Fruit fly (Drosophila melanogaster): ENCODE results near the gene Gyc89Da.

Gyc89Da gene

DNA sequence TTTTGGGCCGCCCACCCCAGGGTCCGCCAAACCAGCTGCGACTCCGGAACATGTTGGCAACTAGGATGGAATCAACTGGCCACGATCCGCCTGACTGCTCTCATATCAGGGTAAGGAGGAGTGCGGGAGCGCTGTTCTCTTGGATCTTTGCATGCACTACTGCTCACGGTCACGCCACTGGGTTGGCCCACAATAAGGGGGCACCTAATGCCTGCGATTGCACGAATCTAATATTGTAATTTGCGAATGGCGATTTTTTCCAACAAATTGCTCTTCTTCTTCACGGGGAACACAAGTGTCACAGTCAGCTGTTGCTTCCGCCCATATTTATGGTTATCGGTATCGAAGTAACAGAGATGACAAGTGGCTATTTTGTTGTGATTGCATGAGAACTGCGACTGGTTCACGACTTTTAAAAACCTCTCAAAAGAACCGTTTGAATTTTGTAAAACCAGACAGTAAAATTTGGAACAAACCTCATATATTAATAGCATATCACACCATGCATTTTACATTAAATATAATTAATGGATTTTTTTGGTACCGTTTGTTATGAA lies 31.0 kb upstream of the Gyc89Da start, which contains the start of gene ema:
ema (minus strand) TSS at position 295 of the 557 bp plus-strand sequence.
- TF ChIP-seq foxo (GFP tag; optimal IDR thresholded peaks at IDR 0.05) (peak in 1 of 2 experiments; percentile 36), CG9705 (GFP tag; optimal IDR thresholded peaks at IDR 0.05) (peak; percentile 27), sage (GFP tag; optimal IDR thresholded peaks at IDR 0.05) (no peak), CrebA (GFP tag; optimal IDR thresholded peaks at IDR 0.05; ENCODE audit: borderline replicate concordance) (no peak), rgr (GFP tag; optimal IDR thresholded peaks at IDR 0.05) (peak; percentile 16), Myc (optimal IDR thresholded peaks at IDR 0.05) (peak; percentile 28), Jra (GFP tag; optimal IDR thresholded peaks at IDR 0.05) (no peak), Mio (GFP tag; optimal IDR thresholded peaks at IDR 0.05) (no peak), Hr83 (GFP tag; optimal IDR thresholded peaks at IDR 0.05; ENCODE audit: poor library complexity, severe bottlenecking) (peak; percentile 50), ey (GFP tag; optimal IDR thresholded peaks at IDR 0.05) (peak; percentile 6), Sp1 (GFP tag; optimal IDR thresholded peaks at IDR 0.05) (peak; percentile 12), HLH106 (tag; optimal IDR thresholded peaks at IDR 0.05) (peak; percentile 37), woc (GFP tag; optimal IDR thresholded peaks at IDR 0.05) (peak; percentile 79), Rel (GFP tag; optimal IDR thresholded peaks at IDR 0.05) (no peak), Rel (tag; optimal IDR thresholded peaks at IDR 0.05) (peak; percentile 45), brk (GFP tag; optimal IDR thresholded peaks at IDR 0.05) (no peak), sv (GFP tag; optimal IDR thresholded peaks at IDR 0.05) (peak; percentile 9)

DNA sequence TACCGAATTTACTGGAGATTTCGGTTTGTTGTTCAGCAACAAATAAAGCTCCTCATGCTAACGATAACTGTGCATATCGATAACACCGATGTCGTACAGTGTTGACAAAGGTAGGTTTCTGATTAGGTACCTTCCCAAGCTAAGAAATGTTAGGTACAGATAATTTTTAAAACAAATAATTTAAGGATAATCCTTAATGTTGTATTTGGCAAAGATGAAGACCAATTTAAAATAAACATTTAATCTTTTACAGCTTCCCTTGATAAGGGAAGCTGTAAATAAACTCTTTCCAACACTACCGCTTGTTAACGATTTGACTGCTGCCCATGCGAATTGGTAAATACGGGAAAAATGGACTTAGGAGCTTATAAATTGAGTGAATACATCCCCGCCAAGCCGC lies 29.5 kb upstream of the Gyc89Da start, which contains the start of the genes Ttc1 and CG14882:
Ttc1 (minus strand) TSS at position 71 of the 400 bp plus-strand sequence.
CG14882 (plus strand) TSS at position 271 of the 400 bp plus-strand sequence.
- peak; percentile 27 for TF ChIP-seq dsf (GFP tag; optimal IDR thresholded peaks at IDR 0.05; ENCODE audit: borderline replicate concordance)
- no peak for TF ChIP-seq tai (GFP tag; optimal IDR thresholded peaks at IDR 0.05)
- TF ChIP-seq Jra (GFP tag; optimal IDR thresholded peaks at IDR 0.05): peak; percentile 94
- TF ChIP-seq lola (GFP tag; optimal IDR thresholded peaks at IDR 0.05): no peak
- peak; percentile 61 for TF ChIP-seq CG9705 (GFP tag; optimal IDR thresholded peaks at IDR 0.05)
- TF ChIP-seq Vsx2 (GFP tag; optimal IDR thresholded peaks at IDR 0.05; ENCODE audit: partially characterized antibody): no peak
- TF ChIP-seq CrebA (GFP tag; optimal IDR thresholded peaks at IDR 0.05; ENCODE audit: borderline replicate concordance): no peak
- TF ChIP-seq Dif (GFP tag; optimal IDR thresholded peaks at IDR 0.05; ENCODE audit: partially characterized antibody): no peak
- TF ChIP-seq HLH106 (tag; optimal IDR thresholded peaks at IDR 0.05): peak; percentile 77
- TF ChIP-seq N (GFP tag; optimal IDR thresholded peaks at IDR 0.05): no peak
- TF ChIP-seq OdsH (GFP tag; optimal IDR thresholded peaks at IDR 0.05): peak; percentile 91
- TF ChIP-seq Hr83 (GFP tag; optimal IDR thresholded peaks at IDR 0.05; ENCODE audit: poor library complexity, severe bottlenecking): no peak
- no peak for TF ChIP-seq Hnf4 (GFP tag; optimal IDR thresholded peaks at IDR 0.05)
- peak; percentile 75 for TF ChIP-seq Sp1 (GFP tag; optimal IDR thresholded peaks at IDR 0.05)
- peak; percentile 87 for TF ChIP-seq sv (GFP tag; optimal IDR thresholded peaks at IDR 0.05)
- TF ChIP-seq sage (GFP tag; optimal IDR thresholded peaks at IDR 0.05): no peak
- peak; percentile 92 for TF ChIP-seq br (GFP tag; optimal IDR thresholded peaks at IDR 0.05)
- TF ChIP-seq fru (GFP tag; optimal IDR thresholded peaks at IDR 0.05): peak; percentile 93
- TF ChIP-seq Mio (GFP tag; optimal IDR thresholded peaks at IDR 0.05): no peak
- TF ChIP-seq foxo (GFP tag; optimal IDR thresholded peaks at IDR 0.05): peak; percentile 54 to 95
- no peak for TF ChIP-seq Abd-B (GFP tag; optimal IDR thresholded peaks at IDR 0.05)
- peak; percentile 91 for TF ChIP-seq ey (GFP tag; optimal IDR thresholded peaks at IDR 0.05)
- peak; percentile 56 for TF ChIP-seq CG32264 (GFP tag; optimal IDR thresholded peaks at IDR 0.05)
- TF ChIP-seq GATAd (GFP tag; optimal IDR thresholded peaks at IDR 0.05): no peak
- TF ChIP-seq woc (GFP tag; optimal IDR thresholded peaks at IDR 0.05): peak; percentile 86
- peak; percentile 83 for TF ChIP-seq psq (GFP tag; optimal IDR thresholded peaks at IDR 0.05)
- no peak for TF ChIP-seq dmrt93B (GFP tag; optimal IDR thresholded peaks at IDR 0.05)
- TF ChIP-seq dl (GFP tag; optimal IDR thresholded peaks at IDR 0.05; ENCODE audit: insufficient read depth in 1 of 2, partially characterized antibody in 2 of 2): no peak
- no peak for TF ChIP-seq jim (GFP tag; optimal IDR thresholded peaks at IDR 0.05)
- no peak for TF ChIP-seq Dfd (GFP tag; optimal IDR thresholded peaks at IDR 0.05)
- TF ChIP-seq brk (GFP tag; optimal IDR thresholded peaks at IDR 0.05): no peak
- no peak for TF ChIP-seq Rel (GFP tag; optimal IDR thresholded peaks at IDR 0.05)
- peak; percentile 24 for TF ChIP-seq Rel (tag; optimal IDR thresholded peaks at IDR 0.05)
- peak; percentile 80 for TF ChIP-seq Myc (optimal IDR thresholded peaks at IDR 0.05)
- TF ChIP-seq Hr78 (GFP tag; optimal IDR thresholded peaks at IDR 0.05): no peak
- no peak for TF ChIP-seq pan (optimal IDR thresholded peaks at IDR 0.05)
- TF ChIP-seq h (GFP tag; optimal IDR thresholded peaks at IDR 0.05): peak; percentile 93
- TF ChIP-seq rgr (GFP tag; optimal IDR thresholded peaks at IDR 0.05): peak; percentile 96
- no peak for TF ChIP-seq usp (GFP tag; optimal IDR thresholded peaks at IDR 0.05)
